Fruit fly (Drosophila melanogaster): ENCODE data around the gene RpL7-like.

Gene RpL7-like

dm6 chr2L:12006397-12007330 lies 49.5 kb upstream of the RpL7-like start (continued):
- TF ChIP-seq CG17612 (GFP tag; IDR thresholded peaks at IDR 0.05) = no peak
- TF ChIP-seq Scr (GFP tag; IDR thresholded peaks at IDR 0.05; ENCODE audit: partially characterized antibody) = no peak
- TF ChIP-seq sisA (GFP tag; IDR thresholded peaks at IDR 0.05) = no peak
- no peak for TF ChIP-seq Ravus (GFP tag; IDR thresholded peaks at IDR 0.05)
- TF ChIP-seq CG11560 (tag; IDR thresholded peaks at IDR 0.05) = no peak
- TF ChIP-seq CG15514 (GFP tag; optimal IDR thresholded peaks at IDR 0.05) = peak; percentile 80
- peak; percentile 47 for TF ChIP-seq maf-S (GFP tag; optimal IDR thresholded peaks at IDR 0.05)
- no peak for TF ChIP-seq CG2199 (GFP tag; IDR thresholded peaks at IDR 0.05)
- peak; percentile 82 for TF ChIP-seq CG12942 (GFP tag; optimal IDR thresholded peaks at IDR 0.05)
- TF ChIP-seq ttk (GFP tag; IDR thresholded peaks at IDR 0.05) = no peak
- peak; percentile 94 for TF ChIP-seq CG16815 (GFP tag; optimal IDR thresholded peaks at IDR 0.05)
- TF ChIP-seq CG13775 (GFP tag; optimal IDR thresholded peaks at IDR 0.05) = peak; percentile 96
- no peak for TF ChIP-seq yki (optimal IDR thresholded peaks at IDR 0.05)
- TF ChIP-seq Xbp1 (GFP tag; optimal IDR thresholded peaks at IDR 0.05) = peak; percentile 91
- no peak for TF ChIP-seq Rfx (GFP tag; IDR thresholded peaks at IDR 0.05)
- peak; percentile 51 for TF ChIP-seq CrebB (tag; optimal IDR thresholded peaks at IDR 0.05)
- TF ChIP-seq CG17186 (GFP tag; optimal IDR thresholded peaks at IDR 0.05) = peak; percentile 42
- peak; percentile 2 for TF ChIP-seq Ets97D (GFP tag; optimal IDR thresholded peaks at IDR 0.05)
- peak; percentile 19 for TF ChIP-seq Dip3 (GFP tag; optimal IDR thresholded peaks at IDR 0.05)
- TF ChIP-seq E2f1 (GFP tag; IDR thresholded peaks at IDR 0.05) = no peak
- TF ChIP-seq tap (tag; optimal IDR thresholded peaks at IDR 0.05) = peak; percentile 94
- no peak for TF ChIP-seq fru (optimal IDR thresholded peaks at IDR 0.05)
- peak; percentile 21 for TF ChIP-seq CTCF (GFP tag; optimal IDR thresholded peaks at IDR 0.05)
- peak; percentile 93 for TF ChIP-seq org-1 (GFP tag; optimal IDR thresholded peaks at IDR 0.05)
- peak; percentile 88 for TF ChIP-seq CG10654 (GFP tag; optimal IDR thresholded peaks at IDR 0.05)
- peak; percentile 70 for TF ChIP-seq slp2 (GFP tag; optimal IDR thresholded peaks at IDR 0.05)
- TF ChIP-seq CG33557 (GFP tag; optimal IDR thresholded peaks at IDR 0.05) = peak; percentile 95
- no peak for TF ChIP-seq emc (GFP tag; optimal IDR thresholded peaks at IDR 0.05)
- peak; percentile 97 for TF ChIP-seq mirr (GFP tag; optimal IDR thresholded peaks at IDR 0.05)
- TF ChIP-seq CG4707 (GFP tag; optimal IDR thresholded peaks at IDR 0.05) = peak; percentile 22
- TF ChIP-seq CG17359 (tag; optimal IDR thresholded peaks at IDR 0.05) = peak; percentile 90
- TF ChIP-seq crp (GFP tag; optimal IDR thresholded peaks at IDR 0.05) = peak in 1 of 2 experiments; percentile 58
- no peak for TF ChIP-seq peb (GFP tag; IDR thresholded peaks at IDR 0.05)
- no peak for TF ChIP-seq toy (GFP tag; IDR thresholded peaks at IDR 0.05)
- peak; percentile 97 for TF ChIP-seq grau (tag; optimal IDR thresholded peaks at IDR 0.05)
- TF ChIP-seq Six4 (GFP tag; optimal IDR thresholded peaks at IDR 0.05) = peak; percentile 91
- no peak for TF ChIP-seq bbx (GFP tag; IDR thresholded peaks at IDR 0.05; ENCODE audit: partially characterized antibody)
- peak; percentile 82 for TF ChIP-seq CG2120 (GFP tag; optimal IDR thresholded peaks at IDR 0.05)
- TF ChIP-seq CG12299 (tag; optimal IDR thresholded peaks at IDR 0.05) = peak; percentile 89
- TF ChIP-seq CG14667 (GFP tag; IDR thresholded peaks at IDR 0.05) = no peak
- TF ChIP-seq CkIIα-i1 (GFP tag; IDR thresholded peaks at IDR 0.05) = no peak
- no peak for TF ChIP-seq dan (GFP tag; IDR thresholded peaks at IDR 0.05)
- TF ChIP-seq CG1792 (GFP tag; optimal IDR thresholded peaks at IDR 0.05) = peak; percentile 46
- peak; percentile 87 for TF ChIP-seq CG2202 (tag; optimal IDR thresholded peaks at IDR 0.05)
- no peak for TF ChIP-seq Aef1 (GFP tag; IDR thresholded peaks at IDR 0.05)
- peak in 1 of 2 experiments; percentile 79 for TF ChIP-seq pan (optimal IDR thresholded peaks at IDR 0.05)
- peak in 1 of 2 experiments; percentile 69 for TF ChIP-seq pan (GFP tag; optimal IDR thresholded peaks at IDR 0.05 in 1 of 2, IDR thresholded peaks at IDR 0.05 in 1 of 2)
- peak; percentile 88 for TF ChIP-seq Nf-YB (GFP tag; optimal IDR thresholded peaks at IDR 0.05)
- peak; percentile 95 for TF ChIP-seq gsb-n (tag; optimal IDR thresholded peaks at IDR 0.05)
- TF ChIP-seq tup (GFP tag; optimal IDR thresholded peaks at IDR 0.05) = peak; percentile 70
- no peak for TF ChIP-seq CG4730 (GFP tag; IDR thresholded peaks at IDR 0.05)

All from whole organism, embryonic.